Fruit fly (Drosophila melanogaster) whole organism, embryonic: Measurements from ENCODE around the gene POLDIP2.

Experiments
- Adf1 ChIP-seq: fragments of 200-800 bp; sonication (Bioruptor generic); IDR thresholded peaks from 2 replicates; pipeline ENCODE4 v1.3.6; 2022; ENCODE audit warnings: missing biosample characterization, missing genetic modification characterization
- Awh ChIP-seq: fragments of 200-800 bp; sonication (Bioruptor generic); IDR thresholded peaks from 2 replicates; pipeline ENCODE4, ENCODE4 v1.3.6; 2022; ENCODE audit warnings: missing biosample characterization, missing genetic modification characterization
- CG10147 ChIP-seq: fragments of 200-800 bp; sonication (Bioruptor generic); optimal IDR thresholded peaks from 2 replicates; lab custom pipeline; 2019; ENCODE audit warnings: missing biosample characterization, mild to moderate bottlenecking, missing genetic modification characterization, moderate library complexity
- CG10366 ChIP-seq: fragments of 200-800 bp; sonication (Bioruptor generic); IDR thresholded peaks from 2 replicates; pipeline ENCODE4 v1.3.6; 2022; ENCODE audit warnings: missing biosample characterization, missing genetic modification characterization
- CG10431 ChIP-seq: fragments of 200-800 bp; sonication (Bioruptor generic); optimal IDR thresholded peaks from 3 replicates; lab custom pipeline; 2018; ENCODE audit warnings: missing biosample characterization, mild to moderate bottlenecking, missing genetic modification characterization
- CG12071 ChIP-seq: fragments of 200-800 bp; sonication (Bioruptor generic); optimal IDR thresholded peaks from 3 replicates; lab custom pipeline; 2018; ENCODE audit warnings: missing biosample characterization, mild to moderate bottlenecking, missing genetic modification characterization
- CG12155 ChIP-seq: fragments of 200-800 bp; sonication (Bioruptor generic); optimal IDR thresholded peaks from 3 replicates; lab custom pipeline; 2016; ENCODE audit warnings: missing biosample characterization, missing genetic modification characterization
- CG1602 ChIP-seq: fragments of 200-800 bp; sonication (Bioruptor generic); optimal IDR thresholded peaks from 3 replicates; lab custom pipeline; 2016; ENCODE audit warnings: missing biosample characterization, missing genetic modification characterization
- CG16779 ChIP-seq: fragments of 200-800 bp; sonication (Bioruptor generic); IDR thresholded peaks from 2 replicates; pipeline ENCODE4 v1.3.6; 2022; ENCODE audit warnings: missing biosample characterization, missing genetic modification characterization
- CG30431 ChIP-seq: fragments of 200-800 bp; sonication (Bioruptor generic); optimal IDR thresholded peaks from 2 replicates; lab custom pipeline; 2017; ENCODE audit warnings: missing biosample characterization, missing genetic modification characterization
- CG3065 ChIP-seq: fragments of 200-800 bp; sonication (Bioruptor generic); optimal IDR thresholded peaks from 2 replicates; lab custom pipeline; 2016; ENCODE audit warnings: missing biosample characterization, missing genetic modification characterization
- CG31224 ChIP-seq: fragments of 200-800 bp; sonication (Bioruptor generic); IDR thresholded peaks from 2 replicates; pipeline ENCODE4 v1.3.6; 2022; ENCODE audit warnings: missing biosample characterization, missing genetic modification characterization
- CG3847 ChIP-seq: fragments of 200-800 bp; sonication (Bioruptor generic); IDR thresholded peaks from 2 replicates; pipeline ENCODE4 v1.3.6; 2022; ENCODE audit warnings: missing biosample characterization, missing genetic modification characterization
- CG42726 ChIP-seq: fragments of 200-800 bp; sonication (Bioruptor generic); IDR thresholded peaks from 2 replicates; pipeline ENCODE4 v1.3.6; 2022; ENCODE audit warnings: missing biosample characterization, missing genetic modification characterization; ENCODE audit not compliant: partially characterized antibody
- CG4404 ChIP-seq: fragments of 200-800 bp; sonication (Bioruptor generic); IDR thresholded peaks from 2 replicates; pipeline ENCODE4 v1.3.6; 2022; ENCODE audit warnings: missing biosample characterization, missing genetic modification characterization
- CG6791 ChIP-seq: fragments of 200-800 bp; sonication (Bioruptor generic); IDR thresholded peaks from 3 replicates; pipeline ENCODE4 v1.3.6; 2022; ENCODE audit warnings: missing biosample characterization, missing genetic modification characterization; ENCODE audit not compliant: partially characterized antibody
- CG6854 ChIP-seq: fragments of 200-800 bp; sonication (Bioruptor generic); optimal IDR thresholded peaks from 3 replicates; lab custom pipeline; 2017; ENCODE audit warnings: missing biosample characterization, mild to moderate bottlenecking, missing genetic modification characterization
- CG7987 ChIP-seq: fragments of 200-800 bp; sonication (Bioruptor generic); optimal IDR thresholded peaks from 2 replicates; lab custom pipeline; 2018; ENCODE audit warnings: missing biosample characterization, mild to moderate bottlenecking, missing genetic modification characterization, moderate library complexity
- CG9932 ChIP-seq: fragments of 200-800 bp; sonication (Bioruptor generic); IDR thresholded peaks from 2 replicates; pipeline ENCODE4 v1.3.6; 2022; ENCODE audit warnings: missing biosample characterization, missing genetic modification characterization
- Dll ChIP-seq: fragments of 200-800 bp; sonication (Bioruptor generic); IDR thresholded peaks from 4 replicates; pipeline ENCODE4 v1.3.6; 2022; ENCODE audit warnings: missing biosample characterization, missing genetic modification characterization; ENCODE audit not compliant: partially characterized antibody
- Dp ChIP-seq: fragments of 200-800 bp; sonication (Bioruptor generic); optimal IDR thresholded peaks from 2 replicates; lab custom pipeline; 2018; ENCODE audit warnings: missing biosample characterization, mild to moderate bottlenecking, missing genetic modification characterization, moderate library complexity
- Fer1 ChIP-seq: fragments of 200-800 bp; sonication (Bioruptor generic); optimal IDR thresholded peaks from 2 replicates; lab custom pipeline; 2017; ENCODE audit warnings: missing biosample characterization, mild to moderate bottlenecking, missing genetic modification characterization
- Fer2 ChIP-seq: fragments of 200-800 bp; sonication (Bioruptor generic); optimal IDR thresholded peaks from 2 replicates; lab custom pipeline; 2018; ENCODE audit warnings: missing biosample characterization, mild to moderate bottlenecking, missing genetic modification characterization, moderate library complexity
- HLH54F ChIP-seq: fragments of 200-800 bp; sonication (Bioruptor generic); optimal IDR thresholded peaks from 3 replicates; lab custom pipeline; 2016; ENCODE audit warnings: missing biosample characterization, missing genetic modification characterization
- Hmx ChIP-seq: fragments of 200-800 bp; sonication (Bioruptor generic); optimal IDR thresholded peaks from 2 replicates; lab custom pipeline; 2016; ENCODE audit warnings: missing biosample characterization, missing genetic modification characterization
- Hr51 ChIP-seq, 2 experiments: fragments of 200-800 bp; sonication (Bioruptor generic); optimal IDR thresholded peaks; 2 replicates in 1 of 2; 3 replicates in 1 of 2; lab custom pipeline; 2016 to 2018; ENCODE audit warnings: missing biosample characterization in 2 of 2, missing genetic modification characterization in 2 of 2, mild to moderate bottlenecking in 1 of 2, moderate library complexity in 1 of 2
- Jarid2 ChIP-seq: fragments of 200-800 bp; sonication (Bioruptor generic); optimal IDR thresholded peaks from 3 replicates; lab custom pipeline; 2017; ENCODE audit warnings: mild to moderate bottlenecking, missing biosample characterization, missing genetic modification reagents, missing genetic modification characterization
- Max ChIP-seq: fragments of 200-800 bp; sonication (Bioruptor generic); optimal IDR thresholded peaks from 2 replicates; lab custom pipeline; 2016; ENCODE audit warnings: missing biosample characterization, mild to moderate bottlenecking, missing genetic modification characterization
- Opbp ChIP-seq: fragments of 200-800 bp; sonication (Bioruptor generic); IDR thresholded peaks from 3 replicates; pipeline ENCODE4 v1.3.6; 2022; ENCODE audit warnings: missing biosample characterization, missing genetic modification characterization; ENCODE audit not compliant: partially characterized antibody
- Xbp1 ChIP-seq: fragments of 200-800 bp; sonication (Bioruptor generic); optimal IDR thresholded peaks from 3 replicates; lab custom pipeline; 2016; ENCODE audit warnings: missing biosample characterization, mild to moderate bottlenecking, missing genetic modification characterization
- YL-1 ChIP-seq: fragments of 200-800 bp; sonication (Bioruptor generic); optimal IDR thresholded peaks from 3 replicates; lab custom pipeline; 2017; ENCODE audit warnings: missing biosample characterization, mild to moderate bottlenecking, missing genetic modification characterization
- ase ChIP-seq: fragments of 200-800 bp; sonication (Bioruptor generic); IDR thresholded peaks from 3 replicates; pipeline ENCODE4 v1.3.6; 2022; ENCODE audit warnings: missing biosample characterization, missing genetic modification characterization
- bbx ChIP-seq: fragments of 200-800 bp; sonication (Bioruptor generic); IDR thresholded peaks from 2 replicates; pipeline ENCODE4 v1.3.6; 2022; ENCODE audit warnings: missing biosample characterization, missing genetic modification characterization; ENCODE audit not compliant: partially characterized antibody
- cg ChIP-seq: fragments of 200-800 bp; sonication (Bioruptor generic); optimal IDR thresholded peaks from 3 replicates; lab custom pipeline; 2019; ENCODE audit warnings: missing biosample characterization, mild to moderate bottlenecking, missing genetic modification characterization, moderate library complexity
- dm ChIP-seq: fragments of 200-800 bp; sonication (Bioruptor generic); optimal IDR thresholded peaks from 3 replicates; lab custom pipeline; 2016; ENCODE audit warnings: missing biosample characterization, missing genetic modification characterization
- esg ChIP-seq: fragments of 200-800 bp; sonication (Bioruptor generic); conservative IDR thresholded peaks from 2 replicates; pipeline ENCODE4 v1.3.6; 2022; ENCODE audit warnings: missing biosample characterization, missing genetic modification characterization
- eve ChIP-seq, 2 experiments: fragments of >200 bp; optimal IDR thresholded peaks; 2 replicates each; lab custom pipeline; 2017; ENCODE audit warnings: missing biosample characterization in 2 of 2, missing genetic modification characterization in 2 of 2
- ftz-f1 ChIP-seq: fragments of 200-800 bp; sonication (Bioruptor generic); optimal IDR thresholded peaks from 2 replicates; lab custom pipeline; 2016; ENCODE audit warnings: missing biosample characterization, missing genetic modification characterization
- fu2 ChIP-seq: fragments of 200-800 bp; sonication (Bioruptor generic); optimal IDR thresholded peaks from 2 replicates; lab custom pipeline; 2016; ENCODE audit warnings: missing biosample characterization, missing genetic modification characterization
- gem ChIP-seq: fragments of 200-800 bp; sonication (Bioruptor generic); optimal IDR thresholded peaks from 2 replicates; lab custom pipeline; 2019; ENCODE audit warnings: missing biosample characterization, mild to moderate bottlenecking, missing genetic modification characterization, moderate library complexity
- grau ChIP-seq: fragments of 200-800 bp; optimal IDR thresholded peaks from 3 replicates; lab custom pipeline; 2019; ENCODE audit warnings: missing biosample characterization, mild to moderate bottlenecking, missing genetic modification characterization, moderate library complexity
- jigr1 ChIP-seq: fragments of 200-800 bp; sonication (Bioruptor generic); IDR thresholded peaks from 3 replicates; pipeline ENCODE4 v1.3.6; 2022; ENCODE audit warnings: missing biosample characterization, missing genetic modification characterization
- jing ChIP-seq: fragments of 200-800 bp; sonication (Bioruptor generic); optimal IDR thresholded peaks from 2 replicates; lab custom pipeline; 2018; ENCODE audit warnings: missing biosample characterization, mild to moderate bottlenecking, missing genetic modification characterization
- lmd ChIP-seq: fragments of 200-800 bp; sonication (Bioruptor generic); IDR thresholded peaks from 2 replicates; pipeline ENCODE4 v1.3.6; 2022; ENCODE audit warnings: missing biosample characterization, missing genetic modification characterization
- peb ChIP-seq: fragments of 200-800 bp; sonication (Bioruptor generic); IDR thresholded peaks from 2 replicates; pipeline ENCODE4 v1.3.6; 2022; ENCODE audit warnings: missing biosample characterization, missing genetic modification characterization
- phol ChIP-seq: fragments of 200-800 bp; sonication (Bioruptor generic); optimal IDR thresholded peaks from 3 replicates; lab custom pipeline; 2018; ENCODE audit warnings: missing biosample characterization, mild to moderate bottlenecking, missing genetic modification characterization, moderate library complexity
- pzg ChIP-seq: fragments of 200-800 bp; sonication (Bioruptor generic); optimal IDR thresholded peaks from 3 replicates; lab custom pipeline; 2018; ENCODE audit warnings: missing biosample characterization, mild to moderate bottlenecking, missing genetic modification characterization, moderate library complexity
- schlank ChIP-seq: fragments of 200-800 bp; sonication (Bioruptor generic); optimal IDR thresholded peaks from 2 replicates; lab custom pipeline; 2018; ENCODE audit warnings: missing biosample characterization, mild to moderate bottlenecking, missing genetic modification characterization
- so ChIP-seq: fragments of 200-800 bp; sonication (Bioruptor generic); IDR thresholded peaks from 3 replicates; pipeline ENCODE4 v1.3.6; 2022; ENCODE audit warnings: missing biosample characterization, missing genetic modification characterization
- stwl ChIP-seq: fragments of 200-800 bp; sonication (Bioruptor generic); optimal IDR thresholded peaks from 3 replicates; lab custom pipeline; 2018; ENCODE audit warnings: missing biosample characterization, mild to moderate bottlenecking, missing genetic modification characterization, moderate library complexity
- vvl ChIP-seq: fragments of 200-800 bp; sonication (Bioruptor generic); IDR thresholded peaks from 2 replicates; pipeline ENCODE4 v1.3.6; 2022; ENCODE audit warnings: missing biosample characterization, missing genetic modification characterization

The POLDIP2 gene

DNA sequence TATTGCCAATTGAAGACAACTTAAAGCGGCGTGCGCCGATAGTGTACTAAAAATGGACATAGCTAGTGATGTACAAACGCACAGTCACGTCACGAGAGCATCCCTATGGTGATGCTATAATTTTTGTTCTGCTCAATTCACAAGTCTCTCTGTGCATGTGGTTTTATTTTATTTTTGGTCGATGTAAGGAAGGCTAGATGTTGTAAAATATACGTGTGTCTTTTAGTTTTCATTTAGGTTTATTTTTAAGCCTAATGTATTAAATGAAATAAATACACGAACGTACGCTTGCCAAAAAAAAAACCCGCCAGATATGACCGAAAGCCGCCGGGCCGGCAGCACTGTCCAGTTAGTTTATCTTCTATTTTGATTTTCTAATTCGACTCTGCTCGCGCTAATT, 7.0 kb downstream of the POLDIP2 start, which contains the start of the genes CG45100, HDAC3 and Hcs (continued):
- TF ChIP-seq pzg (GFP tag; lab: Kevin White, UChicago) (peak; percentile 59), lmd (GFP tag; lab: Robert Waterston, UW) (no peak), CG3847 (peak; percentile 50; the same call in 1 of the 2 replicates), phol (tag; lab: Kevin White, UChicago) (peak; percentile 78), peb (GFP tag; lab: Robert Waterston, UW) (no peak), Adf1 (peak; percentile 28; the same call in 1 of the 2 replicates), vvl (GFP tag; lab: Robert Waterston, UW) (peak; percentile 42; the same call in 1 of the 2 replicates), eve (GFP tag; optimal IDR thresholded peaks at IDR 0.05; lab: Kevin White, UChicago) (peak in 1 of 2 experiments; percentile 1), Opbp (GFP tag; lab: Robert Waterston, UW) (peak; percentile 85), Fer2 (no peak), Dp (GFP tag; lab: Kevin White, UChicago) (peak; percentile 22), jigr1 (GFP tag; lab: Robert Waterston, UW) (no peak), so (GFP tag; lab: Robert Waterston, UW) (no peak), CG6854 (GFP tag; lab: Kevin White, UChicago) (no peak), CG12155 (GFP tag; lab: Kevin White, UChicago) (peak; percentile 53), Max (GFP tag; lab: Kevin White, UChicago) (peak; percentile 53), Dll (GFP tag; lab: Robert Waterston, UW) (peak; percentile 93), bbx (peak; percentile 75), Hmx (GFP tag; lab: Kevin White, UChicago) (no peak), CG16779 (no peak), CG1602 (GFP tag; lab: Kevin White, UChicago) (peak; percentile 2), CG10147 (no peak), Hr51 (GFP tag; optimal IDR thresholded peaks at IDR 0.05; lab: Kevin White, UChicago) (peak in 1 of 2 experiments; percentile 55), ase (no peak), CG6791 (GFP tag; lab: Robert Waterston, UW) (peak; percentile 85), stwl (tag; lab: Kevin White, UChicago) (no peak), dm (GFP tag; lab: Kevin White, UChicago) (peak; percentile 72), CG30431 (GFP tag; lab: Kevin White, UChicago) (no peak), YL-1 (GFP tag; lab: Kevin White, UChicago) (peak; percentile 44), CG3065 (GFP tag; lab: Kevin White, UChicago) (no peak), CG4404 (GFP tag; lab: Robert Waterston, UW) (peak; percentile 42), Awh (no peak), CG7987 (GFP tag; lab: Kevin White, UChicago) (no peak), CG9932 (GFP tag; lab: Robert Waterston, UW) (peak; percentile 86), jing (GFP tag; lab: Kevin White, UChicago) (no peak), gem (no peak), grau (no peak), esg (GFP tag; lab: Robert Waterston, UW) (no peak), CG10431 (GFP tag; lab: Kevin White, UChicago) (no peak), schlank (tag; lab: Kevin White, UChicago) (no peak), CG42726 (GFP tag; lab: Robert Waterston, UW) (peak; percentile 50), cg (GFP tag; lab: Kevin White, UChicago) (no peak), HLH54F (GFP tag; lab: Kevin White, UChicago) (peak; percentile 56), Fer1 (peak; percentile 53), Jarid2 (no peak), ftz-f1 (no peak), fu2 (GFP tag; lab: Kevin White, UChicago) (peak; percentile 60), Xbp1 (GFP tag; lab: Kevin White, UChicago) (peak; percentile 61), CG10366 (GFP tag; lab: Robert Waterston, UW) (peak; percentile 36; the same call in 1 of the 2 replicates), CG12071 (GFP tag; lab: Kevin White, UChicago) (no peak), CG31224 (0 out of 2 replicates have a peak, but pooled peaks have one; percentile 15)
